Fruit fly (Drosophila melanogaster) whole organism, embryonic: ENCODE measurements around the gene Acp29AB.
A peak's percentile ranks its signal among the peaks of the same experiment; 100 is the strongest.

Experiments
- ATbp ChIP-seq: fragments of 200-800 bp; sonication (Bioruptor generic); optimal IDR thresholded peaks from 2 replicates; lab custom pipeline; 2017; ENCODE audit warnings: missing biosample characterization, mild to moderate bottlenecking, missing genetic modification characterization, missing genetic modification reagents
- CG10366 ChIP-seq: fragments of 200-800 bp; sonication (Bioruptor generic); IDR thresholded peaks from 2 replicates; pipeline ENCODE4 v1.3.6; 2022; ENCODE audit warnings: missing biosample characterization, missing genetic modification characterization
- CG10431 ChIP-seq: fragments of 200-800 bp; sonication (Bioruptor generic); optimal IDR thresholded peaks from 3 replicates; lab custom pipeline; 2018; ENCODE audit warnings: missing biosample characterization, mild to moderate bottlenecking, missing genetic modification characterization
- CG10462 ChIP-seq: fragments of 200-800 bp; sonication (Bioruptor generic); optimal IDR thresholded peaks from 2 replicates; lab custom pipeline; 2016; ENCODE audit warnings: missing biosample characterization, missing genetic modification characterization
- CG10654 ChIP-seq: fragments of 200-800 bp; sonication (Bioruptor generic); optimal IDR thresholded peaks from 2 replicates; lab custom pipeline; 2016; ENCODE audit warnings: missing biosample characterization, missing genetic modification characterization
- CG15696 ChIP-seq: fragments of 200-800 bp; sonication (Bioruptor generic); optimal IDR thresholded peaks from 2 replicates; lab custom pipeline; 2019; ENCODE audit warnings: missing biosample characterization, mild to moderate bottlenecking, missing genetic modification characterization, moderate library complexity
- CG1602 ChIP-seq: fragments of 200-800 bp; sonication (Bioruptor generic); optimal IDR thresholded peaks from 3 replicates; lab custom pipeline; 2016; ENCODE audit warnings: missing biosample characterization, missing genetic modification characterization
- CG17361 ChIP-seq: fragments of 200-800 bp; sonication (Bioruptor generic); IDR thresholded peaks from 3 replicates; pipeline ENCODE4 v1.3.6; 2022; ENCODE audit warnings: missing biosample characterization, missing genetic modification characterization
- CG2116 ChIP-seq: fragments of 200-800 bp; sonication (Bioruptor generic); optimal IDR thresholded peaks from 3 replicates; lab custom pipeline; 2018; ENCODE audit warnings: missing biosample characterization, mild to moderate bottlenecking, missing genetic modification characterization
- CG2678 ChIP-seq: fragments of 200-800 bp; sonication (Bioruptor generic); optimal IDR thresholded peaks from 3 replicates; lab custom pipeline; 2019; ENCODE audit warnings: missing biosample characterization, mild to moderate bottlenecking, missing genetic modification characterization, moderate library complexity
- CG2889 ChIP-seq: fragments of 200-800 bp; sonication (Bioruptor generic); IDR thresholded peaks from 3 replicates; pipeline ENCODE4 v1.3.6; 2022; ENCODE audit warnings: missing biosample characterization, missing genetic modification characterization
- CG31365 ChIP-seq: fragments of 200-800 bp; sonication (Bioruptor generic); optimal IDR thresholded peaks from 2 replicates; lab custom pipeline; 2018; ENCODE audit warnings: missing biosample characterization, mild to moderate bottlenecking, missing genetic modification characterization
- CG4730 ChIP-seq: fragments of 200-800 bp; sonication (Bioruptor generic); IDR thresholded peaks from 2 replicates; pipeline ENCODE4 v1.3.6; 2022; ENCODE audit warnings: missing biosample characterization, missing genetic modification characterization
- CG7786 ChIP-seq: fragments of 200-800 bp; sonication (Bioruptor generic); optimal IDR thresholded peaks from 2 replicates; lab custom pipeline; 2016; ENCODE audit warnings: missing biosample characterization, missing genetic modification characterization
- CG8765 ChIP-seq: fragments of 200-800 bp; sonication (Bioruptor generic); IDR thresholded peaks from 2 replicates; pipeline ENCODE4 v1.3.6; 2022; ENCODE audit warnings: missing biosample characterization, missing genetic modification characterization
- CG9215 ChIP-seq: fragments of 200-800 bp; sonication (Bioruptor generic); IDR thresholded peaks from 2 replicates; pipeline ENCODE4 v1.3.6; 2022; ENCODE audit warnings: missing biosample characterization, missing genetic modification characterization
- CG9817 ChIP-seq: fragments of 200-800 bp; sonication (Bioruptor generic); optimal IDR thresholded peaks from 2 replicates; lab custom pipeline; 2018; ENCODE audit warnings: missing biosample characterization, mild to moderate bottlenecking, missing genetic modification characterization, moderate library complexity
- D19A ChIP-seq: fragments of 200-800 bp; optimal IDR thresholded peaks from 3 replicates; lab custom pipeline; 2019; ENCODE audit warnings: missing biosample characterization, mild to moderate bottlenecking, missing genetic modification characterization, moderate library complexity
- Dip3 ChIP-seq: fragments of 200-800 bp; sonication (Bioruptor generic); optimal IDR thresholded peaks from 3 replicates; lab custom pipeline; 2016; ENCODE audit warnings: missing biosample characterization, missing genetic modification characterization
- GATAe ChIP-seq: fragments of 200-800 bp; sonication (Bioruptor generic); conservative IDR thresholded peaks from 2 replicates; pipeline ENCODE4 v1.3.6; 2022; ENCODE audit warnings: missing biosample characterization, missing genetic modification characterization
- HLH3B ChIP-seq: fragments of 200-800 bp; sonication (Bioruptor generic); IDR thresholded peaks from 2 replicates; pipeline ENCODE4 v1.3.6; 2022; ENCODE audit warnings: missing biosample characterization, missing genetic modification characterization
- Lhr ChIP-seq: fragments of 200-800 bp; sonication (Bioruptor generic); optimal IDR thresholded peaks from 3 replicates; lab custom pipeline; 2017; ENCODE audit warnings: mild to moderate bottlenecking, missing biosample characterization, missing genetic modification reagents, missing genetic modification characterization
- Myb ChIP-seq: fragments of 200-800 bp; sonication (Bioruptor generic); optimal IDR thresholded peaks from 2 replicates; lab custom pipeline; 2016; ENCODE audit warnings: missing biosample characterization, missing genetic modification characterization
- Scr ChIP-seq: fragments of 200-800 bp; sonication (Bioruptor generic); IDR thresholded peaks from 2 replicates; pipeline ENCODE4 v1.3.6; 2022; ENCODE audit warnings: missing biosample characterization, missing genetic modification characterization; ENCODE audit not compliant: partially characterized antibody
- Side ChIP-seq: fragments of 200-800 bp; sonication (Bioruptor generic); optimal IDR thresholded peaks from 2 replicates; lab custom pipeline; 2016; ENCODE audit warnings: missing biosample characterization, missing genetic modification characterization
- Sin3A ChIP-seq: fragments of >200 bp; optimal IDR thresholded peaks from 2 replicates; lab custom pipeline; 2018
- Spps ChIP-seq: fragments of 200-800 bp; sonication (Bioruptor generic); optimal IDR thresholded peaks from 2 replicates; lab custom pipeline; 2018; ENCODE audit warnings: missing biosample characterization, mild to moderate bottlenecking, missing genetic modification characterization
- TFAM ChIP-seq: fragments of 200-800 bp; sonication (Bioruptor generic); optimal IDR thresholded peaks from 2 replicates; lab custom pipeline; 2017; ENCODE audit warnings: missing biosample characterization, missing genetic modification characterization, inconsistent platforms
- Usf ChIP-seq: fragments of 200-800 bp; sonication (Bioruptor generic); optimal IDR thresholded peaks from 2 replicates; lab custom pipeline; 2017; ENCODE audit warnings: missing genotype, missing biosample characterization, missing genetic modification characterization
- ab ChIP-seq: fragments of 200-800 bp; sonication (Bioruptor generic); optimal IDR thresholded peaks from 2 replicates; lab custom pipeline; 2016; ENCODE audit warnings: missing biosample characterization, missing genetic modification characterization
- bcd ChIP-seq: fragments of 200-800 bp; sonication (Bioruptor generic); optimal IDR thresholded peaks from 2 replicates; lab custom pipeline; 2017; ENCODE audit warnings: missing biosample characterization, mild to moderate bottlenecking, missing genetic modification characterization
- bowl ChIP-seq: fragments of 200-800 bp; sonication (Bioruptor generic); IDR thresholded peaks from 2 replicates; pipeline ENCODE4 v1.3.6; 2022; ENCODE audit warnings: missing biosample characterization, missing genetic modification characterization
- croc ChIP-seq: fragments of 200-800 bp; sonication (Bioruptor generic); conservative IDR thresholded peaks from 3 replicates; pipeline ENCODE4 v1.3.6; 2022; ENCODE audit warnings: missing biosample characterization, missing genetic modification characterization
- dpn ChIP-seq, 2 experiments: fragments of 200-800 bp; sonication (Bioruptor generic); optimal IDR thresholded peaks; 3 replicates each; lab custom pipeline; 2016; ENCODE audit warnings: missing biosample characterization in 2 of 2, missing genetic modification characterization in 2 of 2
- esg ChIP-seq: fragments of 200-800 bp; sonication (Bioruptor generic); conservative IDR thresholded peaks from 2 replicates; pipeline ENCODE4 v1.3.6; 2022; ENCODE audit warnings: missing biosample characterization, missing genetic modification characterization
- ewg ChIP-seq: fragments of 200-800 bp; sonication (Bioruptor generic); optimal IDR thresholded peaks from 3 replicates; lab custom pipeline; 2017; ENCODE audit warnings: mild to moderate bottlenecking, missing biosample characterization, missing genetic modification reagents, missing genetic modification characterization
- exex ChIP-seq: fragments of 200-800 bp; sonication (Bioruptor generic); optimal IDR thresholded peaks from 4 replicates; lab custom pipeline; 2018; ENCODE audit warnings: missing biosample characterization, mild to moderate bottlenecking, missing genetic modification characterization, moderate library complexity
- gfzf ChIP-seq: fragments of 200-800 bp; sonication (Bioruptor generic); optimal IDR thresholded peaks from 2 replicates; lab custom pipeline; 2016; ENCODE audit warnings: missing biosample characterization, mild to moderate bottlenecking, missing genetic modification characterization, moderate library complexity
- knrl ChIP-seq: fragments of 200-800 bp; sonication (Bioruptor generic); IDR thresholded peaks from 3 replicates; pipeline ENCODE4 v1.3.6; 2022; ENCODE audit warnings: missing biosample characterization, missing genetic modification characterization; ENCODE audit not compliant: partially characterized antibody
- peb ChIP-seq: fragments of 200-800 bp; sonication (Bioruptor generic); IDR thresholded peaks from 2 replicates; pipeline ENCODE4 v1.3.6; 2022; ENCODE audit warnings: missing biosample characterization, missing genetic modification characterization
- pros ChIP-seq: fragments of 200-800 bp; sonication (Bioruptor generic); optimal IDR thresholded peaks from 3 replicates; lab custom pipeline; 2019; ENCODE audit warnings: missing biosample characterization, mild to moderate bottlenecking, missing genetic modification characterization, moderate library complexity
- sc ChIP-seq, 3 experiments: fragments of >200 bp in 2 of 3; fragments of 200-800 bp in 1 of 3; sonication (Bioruptor generic) in 1 of 3; optimal IDR thresholded peaks; 2 replicates in 2 of 3; 3 replicates in 1 of 3; lab custom pipeline; 2017; ENCODE audit warnings: mild to moderate bottlenecking in 1 of 3, missing biosample characterization in 1 of 3, missing genetic modification characterization in 1 of 3, missing genetic modification reagents in 1 of 3
- scrt ChIP-seq: fragments of 200-800 bp; sonication (Bioruptor generic); optimal IDR thresholded peaks from 2 replicates; lab custom pipeline; 2018; ENCODE audit warnings: missing biosample characterization, mild to moderate bottlenecking, missing genetic modification characterization, moderate library complexity
- sens ChIP-seq: fragments of 200-800 bp; sonication (Bioruptor generic); peaks from one replicate; lab custom pipeline; 2016; ENCODE audit warnings: missing biosample characterization, missing genetic modification characterization
- slou ChIP-seq: fragments of 200-800 bp; sonication (Bioruptor generic); optimal IDR thresholded peaks from 3 replicates; lab custom pipeline; 2016; ENCODE audit warnings: missing biosample characterization, missing genetic modification characterization
- tll ChIP-seq, 2 experiments: fragments of 200-800 bp in 1 of 2; fragments of >200 bp in 1 of 2; sonication (Bioruptor generic) in 1 of 2; optimal IDR thresholded peaks; 2 replicates each; lab custom pipeline; 2017 to 2019; ENCODE audit warnings: missing biosample characterization in 2 of 2, missing genetic modification characterization in 2 of 2, mild to moderate bottlenecking in 1 of 2, moderate library complexity in 1 of 2
- trem ChIP-seq: fragments of 200-800 bp; optimal IDR thresholded peaks from 3 replicates; lab custom pipeline; 2019; ENCODE audit warnings: missing biosample characterization, mild to moderate bottlenecking, missing genetic modification characterization, moderate library complexity
- vfl ChIP-seq: fragments of 200-800 bp; sonication (Bioruptor generic); optimal IDR thresholded peaks from 2 replicates; lab custom pipeline; 2016; ENCODE audit warnings: missing biosample characterization, missing genetic modification characterization

Gene Acp29AB

DNA sequence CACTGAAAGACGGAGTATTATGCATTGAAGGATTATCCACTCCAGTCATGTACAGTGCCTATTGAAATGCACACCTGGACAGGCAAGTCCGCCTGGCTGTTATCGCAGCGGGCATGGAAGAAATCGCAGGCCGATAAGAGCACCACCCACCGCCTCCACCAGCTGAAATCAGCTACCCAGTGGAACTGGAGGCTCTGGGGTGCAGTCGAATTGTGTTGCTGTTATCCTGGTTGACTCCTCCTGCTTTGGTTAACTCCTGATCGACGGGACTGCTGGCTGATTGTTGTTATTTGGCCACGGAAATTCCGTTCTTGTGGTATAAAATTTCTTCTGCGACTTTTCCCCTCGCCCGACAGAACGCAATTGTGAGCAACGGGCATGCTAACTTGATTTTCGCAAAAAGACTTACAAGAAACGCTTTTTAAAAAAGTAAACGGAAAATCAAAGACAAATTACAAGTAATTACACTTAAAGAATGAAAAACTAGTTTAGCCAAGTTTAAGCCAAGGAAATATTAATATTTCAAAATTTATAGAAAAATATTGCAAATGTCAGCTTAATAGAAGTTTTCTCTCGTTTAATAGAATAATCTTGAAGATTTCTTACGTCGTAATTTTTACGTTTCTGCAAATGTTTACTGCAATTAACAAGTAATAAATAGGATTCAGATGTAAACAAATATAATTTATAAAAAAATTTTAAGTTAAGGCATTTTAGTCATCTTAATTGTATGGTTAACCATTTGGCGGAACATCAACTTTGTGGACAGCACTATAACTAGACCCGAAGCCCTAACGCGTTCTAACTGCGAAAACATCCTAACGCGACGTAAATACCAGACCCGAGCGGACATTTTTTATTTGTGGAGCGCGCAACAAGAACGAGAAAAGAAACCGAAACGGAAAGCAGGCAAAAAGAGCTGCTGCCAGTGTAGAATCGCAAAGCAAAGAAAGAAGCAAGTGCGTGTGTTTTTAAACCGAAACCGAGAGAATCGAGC lies 22.2 kb upstream of the Acp29AB start, which contains the start of the genes CG13398 and Akap200 (continued):
- TF ChIP-seq Dip3 (GFP tag; lab: Kevin White, UChicago) (no peak), D19A (tag; lab: Kevin White, UChicago) (peak; percentile 41), bcd (GFP tag; lab: Kevin White, UChicago) (no peak), GATAe (GFP tag; lab: Robert Waterston, UW) (no peak), ab (GFP tag; lab: Kevin White, UChicago) (no peak), CG31365 (tag; lab: Kevin White, UChicago) (no peak), tll (GFP tag; optimal IDR thresholded peaks at IDR 0.05; lab: Kevin White, UChicago) (no peak), Side (GFP tag; lab: Kevin White, UChicago) (no peak), CG7786 (peak; percentile 4), CG9817 (tag; lab: Kevin White, UChicago) (peak; percentile 33), bowl (no peak), knrl (GFP tag; lab: Robert Waterston, UW) (no peak), CG1602 (GFP tag; lab: Kevin White, UChicago) (peak; percentile 31), croc (GFP tag; lab: Robert Waterston, UW) (no peak; the same call in 2 of the 3 replicates), CG4730 (no peak), gfzf (GFP tag; lab: Kevin White, UChicago) (peak; percentile 80), exex (tag; lab: Kevin White, UChicago) (no peak), CG17361 (GFP tag; lab: Robert Waterston, UW) (peak; percentile 76), CG2678 (tag; lab: Kevin White, UChicago) (no peak), slou (GFP tag; lab: Kevin White, UChicago) (no peak), Myb (GFP tag; lab: Kevin White, UChicago) (peak; percentile 81), CG15696 (tag; lab: Kevin White, UChicago) (peak; percentile 31), CG2889 (no peak), CG10462 (GFP tag; lab: Kevin White, UChicago) (no peak), esg (no peak), TFAM (GFP tag; lab: Kevin White, UChicago) (no peak), vfl (GFP tag; lab: Kevin White, UChicago) (no peak), peb (GFP tag; lab: Robert Waterston, UW) (no peak), dpn (GFP tag; optimal IDR thresholded peaks at IDR 0.05; lab: Kevin White, UChicago) (peak in 1 of 2 experiments; percentile 9), ewg (GFP tag; lab: Kevin White, UChicago) (no peak), ATbp (GFP tag; lab: Kevin White, UChicago) (no peak), Spps (tag; lab: Kevin White, UChicago) (no peak), Scr (GFP tag; lab: Robert Waterston, UW) (no peak), CG10431 (no peak), scrt (GFP tag; lab: Kevin White, UChicago) (no peak), Usf (GFP tag; lab: Kevin White, UChicago) (peak; percentile 2), sens (GFP tag; lab: Kevin White, UChicago) (peak; percentile 90), CG8765 (GFP tag; lab: Robert Waterston, UW) (no peak), trem (tag; lab: Kevin White, UChicago) (peak; percentile 98), CG10366 (no peak), pros (GFP tag; lab: Kevin White, UChicago) (peak; percentile 24), HLH3B (GFP tag; lab: Robert Waterston, UW) (no peak), Sin3A (peak; percentile 46), CG10654 (GFP tag; lab: Kevin White, UChicago) (no peak), sc (optimal IDR thresholded peaks at IDR 0.05; lab: Kevin White, UChicago) (no peak), sc (GFP tag; optimal IDR thresholded peaks at IDR 0.05; lab: Kevin White, UChicago) (no peak), CG2116 (peak; percentile 27), Lhr (GFP tag; lab: Kevin White, UChicago) (peak; percentile 8), CG9215 (GFP tag; lab: Robert Waterston, UW) (0 out of 2 replicates have a peak, but pooled peaks have one; percentile 30)
